Worm (Caenorhabditis elegans): ENCODE measurements around the gene R02F2.10.

Gene R02F2.10

ce11 chrIII:5478011-5478410, at the start of gene R02F2.10:
Gene R02F2.10, plus strand, starts transcription at chrIII:5478311.
- no peak for TF ChIP-seq nhr-12 (tag; optimal IDR thresholded peaks at IDR 0.05)
- TF ChIP-seq elt-2 (tag; optimal IDR thresholded peaks at IDR 0.05), result no peak
- TF ChIP-seq aly-2 (tag; optimal IDR thresholded peaks at IDR 0.05), result no peak
- TF ChIP-seq nhr-25 (tag; optimal IDR thresholded peaks at IDR 0.05), result no peak
- no peak for TF ChIP-seq ceh-28 (tag; optimal IDR thresholded peaks at IDR 0.05)
- TF ChIP-seq zag-1 (tag; optimal IDR thresholded peaks at IDR 0.05), result no peak
- TF ChIP-seq unc-39 (tag; optimal IDR thresholded peaks at IDR 0.05), result no peak
- no peak for TF ChIP-seq unc-62 (GFP tag; optimal IDR thresholded peaks at IDR 0.05)
- TF ChIP-seq nhr-76 (tag; optimal IDR thresholded peaks at IDR 0.05), result no peak
- TF ChIP-seq ZK546.5 (tag; optimal IDR thresholded peaks at IDR 0.05), result no peak

DNA sequence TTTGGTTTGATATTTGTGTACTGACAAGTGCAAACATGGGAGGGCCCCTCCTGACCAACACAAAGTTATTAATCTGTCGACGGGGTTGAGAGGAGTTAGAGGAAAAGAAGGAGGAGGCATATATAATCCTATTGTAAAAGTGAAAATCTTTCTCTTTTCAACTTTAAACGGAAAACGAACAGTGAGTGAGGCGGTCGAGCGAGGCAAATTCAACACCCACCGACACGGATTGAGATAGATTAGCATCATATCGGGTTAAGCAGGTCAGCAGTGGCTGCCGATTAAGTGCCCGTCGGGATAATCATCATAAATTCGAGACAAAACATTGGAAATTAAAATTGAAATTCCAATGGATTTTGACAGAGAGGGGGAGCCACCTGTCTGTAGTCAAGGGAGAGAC, 41.8 kb upstream of the R02F2.10 start:
- no peak for TF ChIP-seq nhr-23 (tag; optimal IDR thresholded peaks at IDR 0.05)
- TF ChIP-seq nhr-237 (tag; optimal IDR thresholded peaks at IDR 0.05), result no peak
- no peak for TF ChIP-seq mdl-1 (tag; optimal IDR thresholded peaks at IDR 0.05)
- TF ChIP-seq ztf-4 (tag; optimal IDR thresholded peaks at IDR 0.05), result no peak
- TF ChIP-seq nhr-43 (tag; optimal IDR thresholded peaks at IDR 0.05; ENCODE audit: poor library complexity, severe bottlenecking), result no peak

- TF ChIP-seq elt-2 (tag; optimal IDR thresholded peaks at IDR 0.05), result peak; percentile 44
- TF ChIP-seq zag-1 (tag; optimal IDR thresholded peaks at IDR 0.05), result no peak
- peak in 1 of 3 experiments; percentile 70 for TF ChIP-seq elt-3 (tag; optimal IDR thresholded peaks at IDR 0.05)
These were observed 40.0 kb upstream of the R02F2.10 start for ce11 chrIII:5438064-5438463.

- TF ChIP-seq nhr-237 (tag; optimal IDR thresholded peaks at IDR 0.05) (no peak), egl-5 (tag; optimal IDR thresholded peaks at IDR 0.05) (no peak), nhr-43 (tag; optimal IDR thresholded peaks at IDR 0.05; ENCODE audit: poor library complexity, severe bottlenecking) (no peak), ceh-9 (tag; optimal IDR thresholded peaks at IDR 0.05) (no peak), zag-1 (tag; optimal IDR thresholded peaks at IDR 0.05) (no peak), lsy-12 (tag; optimal IDR thresholded peaks at IDR 0.05) (no peak), mdl-1 (tag; optimal IDR thresholded peaks at IDR 0.05) (no peak), unc-62 (GFP tag; optimal IDR thresholded peaks at IDR 0.05) (no peak), egl-27 (tag; optimal IDR thresholded peaks at IDR 0.05) (no peak), sea-2 (GFP tag; optimal IDR thresholded peaks at IDR 0.05) (no peak), lin-15B (tag; optimal IDR thresholded peaks at IDR 0.05) (no peak), ztf-4 (tag; optimal IDR thresholded peaks at IDR 0.05) (no peak), eor-1 (tag; optimal IDR thresholded peaks at IDR 0.05) (no peak), nhr-28 (tag; optimal IDR thresholded peaks at IDR 0.05) (no peak), daf-12 (tag; optimal IDR thresholded peaks at IDR 0.05) (no peak), ztf-11 (tag; optimal IDR thresholded peaks at IDR 0.05) (no peak), nhr-11 (tag; optimal IDR thresholded peaks at IDR 0.05) (no peak)
These were observed 37.6 kb upstream of the R02F2.10 start, which contains the start of gene W03A5.6 for ce11 chrIII:5440540-5440939. Gene W03A5.6, minus strand, starts transcription at chrIII:5440640.

- TF ChIP-seq nhr-23 (tag; optimal IDR thresholded peaks at IDR 0.05) (peak; percentile 45), fkh-2 (tag; optimal IDR thresholded peaks at IDR 0.05) (no peak), nfya-1 (tag; optimal IDR thresholded peaks at IDR 0.05; ENCODE audit: insufficient read depth) (peak; percentile 92), R02D3.7 (tag; optimal IDR thresholded peaks at IDR 0.05) (no peak), lin-39 (tag; optimal IDR thresholded peaks at IDR 0.05) (peak; percentile 44), elt-2 (tag; optimal IDR thresholded peaks at IDR 0.05) (peak; percentile 13), unc-62 (GFP tag; optimal IDR thresholded peaks at IDR 0.05) (no peak), elt-3 (tag; optimal IDR thresholded peaks at IDR 0.05) (no peak), ceh-82 (tag; optimal IDR thresholded peaks at IDR 0.05) (no peak), snpc-4 (tag; optimal IDR thresholded peaks at IDR 0.05) (peak; percentile 61), nhr-11 (tag; optimal IDR thresholded peaks at IDR 0.05) (no peak), fkh-10 (GFP tag; optimal IDR thresholded peaks at IDR 0.05) (no peak), ceh-16 (tag; optimal IDR thresholded peaks at IDR 0.05) (no peak), nhr-12 (tag; optimal IDR thresholded peaks at IDR 0.05) (no peak), hmg-11 (tag; optimal IDR thresholded peaks at IDR 0.05) (peak; percentile 43), elt-1 (tag; optimal IDR thresholded peaks at IDR 0.05) (no peak), skn-1 (tag; optimal IDR thresholded peaks at IDR 0.05) (no peak), eor-1 (tag; optimal IDR thresholded peaks at IDR 0.05) (no peak), zag-1 (tag; optimal IDR thresholded peaks at IDR 0.05) (no peak), ZK546.5 (tag; optimal IDR thresholded peaks at IDR 0.05) (no peak), jun-1 (tag; optimal IDR thresholded peaks at IDR 0.05) (no peak), egl-5 (tag; optimal IDR thresholded peaks at IDR 0.05) (no peak), mdl-1 (tag; optimal IDR thresholded peaks at IDR 0.05) (no peak), nhr-25 (tag; optimal IDR thresholded peaks at IDR 0.05) (peak; percentile 48), mml-1 (tag; optimal IDR thresholded peaks at IDR 0.05) (no peak), sea-2 (GFP tag; optimal IDR thresholded peaks at IDR 0.05) (no peak), lsy-12 (tag; optimal IDR thresholded peaks at IDR 0.05) (no peak), nhr-237 (tag; optimal IDR thresholded peaks at IDR 0.05) (no peak), ceh-28 (tag; optimal IDR thresholded peaks at IDR 0.05) (peak; percentile 30), ceh-9 (tag; optimal IDR thresholded peaks at IDR 0.05) (no peak), pqm-1 (tag; optimal IDR thresholded peaks at IDR 0.05) (peak; percentile 12), nhr-67 (tag; optimal IDR thresholded peaks at IDR 0.05) (no peak), egl-27 (tag; optimal IDR thresholded peaks at IDR 0.05) (no peak)
These were observed 35.3 kb upstream of the R02F2.10 start, which contains the start of the genes T24G10.2 and disl-2 for ce11 chrIII:5442711-5443253. Gene T24G10.2, minus strand, starts transcription at chrIII:5442761. Gene disl-2, plus strand, starts transcription at chrIII:5443167.
